Worm (Caenorhabditis elegans) whole organism, early embryonic: ENCODE results near the gene zipt-7.1.

Experiments
- F13C5.2 ChIP-seq: sonication (generic microtip); optimal IDR thresholded peaks from 2 replicates; lab custom pipeline; 2017; ENCODE audit warnings: mild to moderate bottlenecking, missing genetic modification characterization, inconsistent platforms, missing compliant biosample characterization
- aly-1 ChIP-seq: sonication (generic microtip); optimal IDR thresholded peaks from 2 replicates; lab custom pipeline; 2016; ENCODE audit warnings: missing genetic modification characterization, missing compliant biosample characterization
- ama-1 ChIP-seq: fragments of 150-350 bp; optimal IDR thresholded peaks from 2 replicates; lab custom pipeline; 2014
- ets-7 ChIP-seq: sonication (generic microtip); optimal IDR thresholded peaks from 2 replicates; lab custom pipeline; 2016; ENCODE audit warnings: missing genotype, missing genetic modification characterization, missing compliant biosample characterization
- flt-1 ChIP-seq: fragments of 200-800 bp; sonication (Bioruptor generic); IDR thresholded peaks from 2 replicates; pipeline ENCODE4 v1.3.6; 2022; ENCODE audit warnings: missing genetic modification characterization, missing compliant biosample characterization
- pes-1 ChIP-seq: fragments of 200-800 bp; sonication (Bioruptor generic); IDR thresholded peaks from 2 replicates; pipeline ENCODE4 v1.3.6; 2022; ENCODE audit warnings: missing genetic modification reagents, missing genetic modification characterization, missing compliant biosample characterization
- tbx-11 ChIP-seq: fragments of 200-800 bp; sonication (Bioruptor generic); IDR thresholded peaks from 2 replicates; pipeline ENCODE4 v1.3.6; 2022; ENCODE audit warnings: missing genetic modification characterization, missing compliant biosample characterization

ce11 chrIV:17253435-17253834, 34.5 kb downstream of the zipt-7.1 start:
- no peak for TF ChIP-seq F13C5.2 (tag; lab: Kevin White, UChicago)
- no peak for TF ChIP-seq ama-1 (lab: Kevin White, UChicago)
- TF ChIP-seq aly-1 (tag; lab: Kevin White, UChicago) = no peak
- TF ChIP-seq ets-7 = no peak
- no peak for TF ChIP-seq flt-1 (GFP tag; lab: Robert Waterston, UW)
- TF ChIP-seq pes-1 = no peak
- no peak for TF ChIP-seq tbx-11 (GFP tag; lab: Robert Waterston, UW)
